Worm (Caenorhabditis elegans) whole organism, late embryonic: Measurements from ENCODE around the gene K09C8.2.

Experiments
- ceh-6 ChIP-seq: fragments of 200-800 bp; sonication (Bioruptor generic); optimal IDR thresholded peaks from 2 replicates; lab custom pipeline; 2018; ENCODE audit warnings: mild to moderate bottlenecking, missing genetic modification characterization, missing compliant biosample characterization
- fkh-10 ChIP-seq: fragments of 150-350 bp; optimal IDR thresholded peaks from 2 replicates; lab custom pipeline; 2014; ENCODE audit warnings: missing biosample characterization, missing genetic modification reagents, missing genetic modification characterization
- hlh-30 ChIP-seq: sonication (generic microtip); optimal IDR thresholded peaks from 2 replicates; lab custom pipeline; 2017; ENCODE audit warnings: antibody characterized with exemption, missing genetic modification characterization, missing compliant biosample characterization; ENCODE audit not compliant: insufficient read depth
- nhr-11 ChIP-seq: fragments of 150-350 bp; optimal IDR thresholded peaks from 2 replicates; lab custom pipeline; 2014; ENCODE audit warnings: missing biosample characterization, missing genetic modification characterization
- pha-4 ChIP-seq: fragments of 150-350 bp; optimal IDR thresholded peaks from 2 replicates; lab custom pipeline; 2018; ENCODE audit warnings: missing biosample characterization, missing genetic modification reagents, missing genetic modification characterization
- ref-2 ChIP-seq: sonication (generic microtip); optimal IDR thresholded peaks from 2 replicates; lab custom pipeline; 2016; ENCODE audit warnings: missing genetic modification characterization, missing compliant biosample characterization

ce11 chrX:10963453-10964046, 4.3 kb downstream of the K09C8.2 start, which contains the start of gene nas-10:
- no peak for TF ChIP-seq nhr-11 (tag; lab: Kevin White, UChicago)
- no peak for TF ChIP-seq pha-4 (tag; lab: Kevin White, UChicago)
- peak; percentile 80 for TF ChIP-seq ceh-6
- peak; percentile 43 for TF ChIP-seq hlh-30 (tag; lab: Kevin White, UChicago)
- TF ChIP-seq fkh-10 (GFP tag; lab: Kevin White, UChicago): no peak
- peak; percentile 58 for TF ChIP-seq ref-2 (tag; lab: Kevin White, UChicago)
